Worm (Caenorhabditis elegans) whole organism, L3 larva: ENCODE measurements around the gene plc-1.

Experiments
- R02D3.7 ChIP-seq: fragments of 150-350 bp; optimal IDR thresholded peaks from 2 replicates; lab custom pipeline; 2014; ENCODE audit warnings: missing biosample characterization, missing genetic modification characterization
- aly-2 ChIP-seq: fragments of 150-350 bp; optimal IDR thresholded peaks from 2 replicates; lab custom pipeline; 2014; ENCODE audit warnings: missing biosample characterization, missing genetic modification characterization
- ama-1 ChIP-seq: fragments of 150-350 bp; optimal IDR thresholded peaks from 2 replicates; lab custom pipeline; 2018
- daf-12 ChIP-seq: fragments of 150-350 bp; optimal IDR thresholded peaks from 2 replicates; lab custom pipeline; 2014; ENCODE audit warnings: missing biosample characterization, missing genetic modification reagents, missing genetic modification characterization
- egl-27 ChIP-seq: sonication (generic microtip); optimal IDR thresholded peaks from 4 replicates; lab custom pipeline; 2017; ENCODE audit warnings: missing biosample characterization, missing genetic modification reagents, missing genetic modification characterization
- egl-5 ChIP-seq: fragments of 150-350 bp; optimal IDR thresholded peaks from 2 replicates; lab custom pipeline; 2017; ENCODE audit warnings: missing biosample characterization, missing genetic modification reagents, missing genetic modification characterization, inconsistent platforms
- elt-1 ChIP-seq: fragments of 150-350 bp; optimal IDR thresholded peaks from 2 replicates; lab custom pipeline; 2014; ENCODE audit warnings: missing biosample characterization, missing genetic modification characterization
- elt-2 ChIP-seq: sonication (generic microtip); optimal IDR thresholded peaks from 2 replicates; lab custom pipeline; 2016; ENCODE audit warnings: missing genetic modification reagents, mild to moderate bottlenecking, missing genetic modification characterization, missing compliant biosample characterization
- elt-3 ChIP-seq, 3 experiments: fragments of 150-350 bp in 1 of 3; sonication (generic microtip) in 2 of 3; optimal IDR thresholded peaks; 2 replicates in 2 of 3; 4 replicates in 1 of 3; lab custom pipeline; 2014 to 2017; ENCODE audit warnings: missing biosample characterization in 3 of 3, missing genetic modification characterization in 3 of 3
- eor-1 ChIP-seq, 2 experiments: fragments of 150-350 bp; optimal IDR thresholded peaks; 2 replicates each; lab custom pipeline; 2014 to 2018; ENCODE audit warnings: missing biosample characterization in 2 of 2, missing genetic modification characterization in 2 of 2
- fkh-10 ChIP-seq: sonication (generic microtip); optimal IDR thresholded peaks from 2 replicates; lab custom pipeline; 2017; ENCODE audit warnings: missing biosample characterization, missing genetic modification reagents, missing genetic modification characterization
- fkh-2 ChIP-seq: fragments of 150-350 bp; optimal IDR thresholded peaks from 2 replicates; lab custom pipeline; 2014; ENCODE audit warnings: missing biosample characterization, missing genetic modification reagents, missing genetic modification characterization
- fos-1 ChIP-seq: fragments of 150-350 bp; optimal IDR thresholded peaks from 2 replicates; lab custom pipeline; 2014; ENCODE audit warnings: missing biosample characterization, missing genetic modification characterization
- jun-1 ChIP-seq: fragments of 150-350 bp; optimal IDR thresholded peaks from 2 replicates; lab custom pipeline; 2014; ENCODE audit warnings: missing biosample characterization, missing genetic modification reagents, missing genetic modification characterization
- lin-15B ChIP-seq: fragments of 150-350 bp; optimal IDR thresholded peaks from 2 replicates; lab custom pipeline; 2014; ENCODE audit warnings: missing biosample characterization, missing genetic modification characterization
- lin-39 ChIP-seq: fragments of 150-350 bp; optimal IDR thresholded peaks from 2 replicates; lab custom pipeline; 2018; ENCODE audit warnings: missing biosample characterization, missing genetic modification reagents, missing genetic modification characterization
- lsy-12 ChIP-seq: sonication (generic microtip); optimal IDR thresholded peaks from 2 replicates; lab custom pipeline; 2016; ENCODE audit warnings: mild to moderate bottlenecking, missing genetic modification characterization, missing compliant biosample characterization
- mdl-1 ChIP-seq: fragments of 150-350 bp; optimal IDR thresholded peaks from 2 replicates; lab custom pipeline; 2014; ENCODE audit warnings: missing biosample characterization, missing genetic modification characterization
- nfya-1 ChIP-seq: sonication (generic microtip); optimal IDR thresholded peaks from 2 replicates; lab custom pipeline; 2017; ENCODE audit warnings: missing genetic modification characterization, mild to moderate bottlenecking, missing compliant biosample characterization, antibody characterized with exemption, moderate library complexity; ENCODE audit not compliant: insufficient read depth
- nhr-11 ChIP-seq: fragments of 150-350 bp; optimal IDR thresholded peaks from 2 replicates; lab custom pipeline; 2014; ENCODE audit warnings: missing biosample characterization, missing genetic modification characterization
- nhr-23 ChIP-seq: fragments of 150-350 bp; optimal IDR thresholded peaks from 2 replicates; lab custom pipeline; 2014; ENCODE audit warnings: missing biosample characterization, missing genetic modification reagents, missing genetic modification characterization
- nhr-237 ChIP-seq: fragments of 150-350 bp; optimal IDR thresholded peaks from 2 replicates; lab custom pipeline; 2014; ENCODE audit warnings: missing biosample characterization, missing genetic modification characterization
- nhr-43 ChIP-seq: sonication (generic microtip); optimal IDR thresholded peaks from 2 replicates; lab custom pipeline; 2016; ENCODE audit warnings: mild to moderate bottlenecking, missing genetic modification characterization, missing compliant biosample characterization; ENCODE audit not compliant: poor library complexity, severe bottlenecking
- nhr-67 ChIP-seq: fragments of 150-350 bp; optimal IDR thresholded peaks from 2 replicates; lab custom pipeline; 2014; ENCODE audit warnings: missing biosample characterization, missing genetic modification characterization
- nhr-77 ChIP-seq: fragments of 150-350 bp; optimal IDR thresholded peaks from 2 replicates; lab custom pipeline; 2014; ENCODE audit warnings: missing biosample characterization, missing genetic modification characterization
- pha-4 ChIP-seq: fragments of 150-350 bp; optimal IDR thresholded peaks from 2 replicates; lab custom pipeline; 2014; ENCODE audit warnings: missing biosample characterization, missing genetic modification reagents, missing genetic modification characterization
- pqm-1 ChIP-seq: fragments of 150-350 bp; optimal IDR thresholded peaks from 2 replicates; lab custom pipeline; 2017; ENCODE audit warnings: missing biosample characterization, missing genetic modification characterization, inconsistent platforms
- sea-2 ChIP-seq: fragments of 150-350 bp; sonication (generic microtip); optimal IDR thresholded peaks from 4 replicates; lab custom pipeline; 2014; ENCODE audit warnings: missing biosample characterization, missing genetic modification reagents, missing genetic modification characterization
- skn-1 ChIP-seq: fragments of 150-350 bp; optimal IDR thresholded peaks from 2 replicates; lab custom pipeline; 2014; ENCODE audit warnings: missing biosample characterization, missing genetic modification characterization
- snpc-4 ChIP-seq: fragments of 150-350 bp; optimal IDR thresholded peaks from 2 replicates; lab custom pipeline; 2014; ENCODE audit warnings: missing biosample characterization, missing genetic modification characterization
- tbx-2 ChIP-seq: sonication (generic microtip); optimal IDR thresholded peaks from 2 replicates; lab custom pipeline; 2016; ENCODE audit warnings: mild to moderate bottlenecking, missing genetic modification characterization, missing compliant biosample characterization
- unc-39 ChIP-seq: sonication (generic microtip); optimal IDR thresholded peaks from 4 replicates; lab custom pipeline; 2017; ENCODE audit warnings: missing biosample characterization, missing genetic modification characterization
- ztf-11 ChIP-seq: fragments of 150-350 bp; optimal IDR thresholded peaks from 2 replicates; lab custom pipeline; 2014; ENCODE audit warnings: missing biosample characterization, missing genetic modification characterization
- ztf-4 ChIP-seq: fragments of 150-350 bp; optimal IDR thresholded peaks from 2 replicates; lab custom pipeline; 2014; ENCODE audit warnings: missing biosample characterization, missing genetic modification characterization

The plc-1 gene

DNA sequence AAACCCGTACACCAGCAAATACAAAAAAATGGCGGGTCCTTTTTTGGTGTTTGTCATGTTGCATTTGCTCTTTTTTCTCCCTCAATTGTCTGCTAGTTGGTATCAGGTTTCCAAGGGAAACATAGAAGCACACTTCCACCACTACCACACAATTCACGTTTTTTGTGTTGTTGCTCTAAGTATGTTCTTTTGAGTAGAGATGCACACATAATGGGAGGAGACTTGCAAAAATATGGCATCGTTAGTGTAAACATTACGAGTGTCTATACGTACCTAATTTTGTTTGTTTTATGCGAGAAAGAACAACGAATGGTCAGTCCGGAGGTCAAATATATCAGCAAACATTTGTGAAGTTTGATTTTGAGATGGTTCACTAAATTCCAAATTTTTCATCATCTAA, 68.5 kb downstream of the plc-1 start:
- TF ChIP-seq daf-12 (tag; lab: Kevin White, UChicago) (no peak), pha-4 (tag; lab: Kevin White, UChicago) (peak; percentile 88)
- TF ChIP-seq, all 47 proteins: peak for 1

DNA sequence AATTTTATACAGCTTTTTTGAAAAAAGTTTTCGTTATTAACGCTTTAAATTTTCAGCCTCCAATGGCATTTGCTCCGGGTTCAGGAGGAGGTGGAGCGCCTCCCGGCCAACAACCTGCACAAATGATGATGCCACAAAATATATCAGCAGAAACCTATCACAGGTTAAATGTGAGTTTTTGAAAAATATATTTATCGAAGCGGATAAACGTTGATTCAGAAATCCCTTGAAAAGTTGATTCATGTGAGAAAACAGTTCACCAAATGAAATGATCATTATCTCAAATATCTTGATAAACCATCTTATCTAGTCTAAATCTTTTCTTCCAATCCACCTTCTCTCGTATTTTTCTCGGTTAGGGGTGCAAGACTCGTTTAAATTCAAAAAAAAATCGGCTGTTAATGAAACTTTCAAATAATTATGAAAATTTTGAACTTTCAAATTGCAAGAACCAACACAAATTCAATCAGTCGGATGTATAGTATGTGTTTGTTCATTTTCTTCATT, 69.2 kb downstream of the plc-1 start, which contains the start of gene sma-9:
Gene sma-9, plus strand, starts transcription at position 51 of the 507 bp plus-strand sequence.
- TF ChIP-seq nhr-23 (tag; lab: Kevin White, UChicago), result peak; percentile 38
- no peak for TF ChIP-seq elt-2
- TF ChIP-seq elt-1 (tag; lab: Kevin White, UChicago), result peak; percentile 98

DNA sequence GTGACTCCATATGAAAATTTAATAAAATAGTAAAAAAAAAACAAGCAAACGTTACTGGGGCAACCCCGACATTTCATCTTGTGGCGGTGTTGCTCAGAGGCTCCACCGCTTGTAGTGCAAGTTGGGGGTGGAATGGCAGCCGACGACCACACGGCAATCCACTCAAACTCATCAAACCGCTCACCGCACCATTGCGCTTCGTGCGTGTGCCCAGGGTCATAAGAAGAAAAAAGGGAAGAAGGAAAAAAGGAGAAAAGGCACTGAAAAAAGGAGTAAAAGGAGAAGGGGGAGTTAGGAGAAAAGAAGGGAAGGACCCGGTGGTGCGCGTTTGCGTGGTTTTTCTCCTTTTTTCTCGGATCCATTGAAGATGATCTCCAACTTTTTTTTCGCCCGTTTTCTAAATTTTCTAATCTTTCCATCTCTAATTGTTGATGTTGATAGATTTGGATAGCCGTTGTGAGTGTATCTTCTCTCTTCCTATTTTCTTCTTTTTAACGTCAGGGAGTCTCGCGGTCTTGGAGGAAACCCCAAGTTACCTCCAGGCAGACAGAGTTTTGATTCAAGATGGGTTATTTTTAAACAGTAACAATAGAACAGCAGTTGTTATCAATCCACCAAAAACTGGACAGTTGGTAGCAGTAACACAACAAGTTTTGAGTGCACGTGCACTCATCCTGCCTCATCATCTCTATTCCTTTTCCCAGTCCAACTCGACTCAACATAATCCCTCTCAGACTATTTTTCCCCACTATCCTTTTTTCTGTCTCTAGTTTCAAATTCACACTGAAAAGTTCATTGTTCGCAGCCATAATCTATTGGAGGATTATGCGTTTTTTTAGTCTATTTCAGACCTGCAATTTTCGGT, 69.9 kb downstream of the plc-1 start:
- no peak for TF ChIP-seq sea-2 (GFP tag; lab: Kevin White, UChicago)
- TF ChIP-seq aly-2 (tag; lab: Kevin White, UChicago), result no peak
- no peak for TF ChIP-seq skn-1 (tag; lab: Kevin White, UChicago)
- peak; percentile 29 for TF ChIP-seq nhr-11 (tag; lab: Kevin White, UChicago)
- TF ChIP-seq nfya-1 (tag; lab: Kevin White, UChicago), result peak; percentile 43
- TF ChIP-seq fkh-2 (tag; lab: Kevin White, UChicago), result no peak
- TF ChIP-seq elt-1 (tag; lab: Kevin White, UChicago), result peak; percentile 84
- TF ChIP-seq fos-1 (tag; lab: Kevin White, UChicago), result no peak
- no peak for TF ChIP-seq nhr-43 (tag; lab: Kevin White, UChicago)
- no peak for TF ChIP-seq mdl-1
- TF ChIP-seq fkh-10 (GFP tag; lab: Kevin White, UChicago), result no peak
- no peak for TF ChIP-seq unc-39
- TF ChIP-seq jun-1 (tag; lab: Kevin White, UChicago), result no peak
- peak; percentile 63 for TF ChIP-seq snpc-4 (tag; lab: Kevin White, UChicago)
- TF ChIP-seq nhr-237, result no peak
- TF ChIP-seq egl-27, result no peak
- TF ChIP-seq daf-12 (tag; lab: Kevin White, UChicago), result no peak

DNA sequence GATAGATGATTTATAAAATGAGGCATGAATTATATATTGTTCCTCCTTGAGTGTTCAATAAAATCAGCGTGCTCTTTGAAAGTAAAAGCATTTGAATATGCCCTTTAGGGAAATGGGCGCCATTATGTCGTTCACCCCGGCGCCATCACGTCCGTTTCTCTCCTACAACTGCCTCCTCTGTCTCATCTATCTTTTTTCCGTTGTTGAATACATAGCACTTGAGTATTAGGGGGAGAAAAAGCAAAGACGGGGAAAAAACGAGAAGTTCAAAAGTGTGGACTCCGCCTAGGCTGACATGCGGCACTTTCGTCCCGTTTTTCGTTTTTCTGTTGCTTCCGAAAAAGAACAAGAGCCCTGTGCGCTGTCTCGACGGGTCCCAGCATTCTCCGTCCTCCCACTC, 70.8 kb downstream of the plc-1 start:
- TF ChIP-seq lin-39 (tag; lab: Kevin White, UChicago), result peak; percentile 28
- peak; percentile 36 for TF ChIP-seq nfya-1 (tag; lab: Kevin White, UChicago)
- TF ChIP-seq lsy-12 (tag; lab: Kevin White, UChicago), result peak; percentile 16
- no peak for TF ChIP-seq R02D3.7 (tag; lab: Kevin White, UChicago)
- TF ChIP-seq elt-1 (tag; lab: Kevin White, UChicago), result peak; percentile 31
- TF ChIP-seq pqm-1 (tag; lab: Kevin White, UChicago), result peak; percentile 49
- TF ChIP-seq daf-12 (tag; lab: Kevin White, UChicago), result no peak
- peak; percentile 5 for TF ChIP-seq pha-4 (tag; lab: Kevin White, UChicago)
- TF ChIP-seq sea-2 (GFP tag; lab: Kevin White, UChicago), result no peak
- no peak for TF ChIP-seq egl-5 (tag; lab: Kevin White, UChicago)
- TF ChIP-seq elt-2, result peak; percentile 21
- TF ChIP-seq, all 47 proteins: peak for 7

DNA sequence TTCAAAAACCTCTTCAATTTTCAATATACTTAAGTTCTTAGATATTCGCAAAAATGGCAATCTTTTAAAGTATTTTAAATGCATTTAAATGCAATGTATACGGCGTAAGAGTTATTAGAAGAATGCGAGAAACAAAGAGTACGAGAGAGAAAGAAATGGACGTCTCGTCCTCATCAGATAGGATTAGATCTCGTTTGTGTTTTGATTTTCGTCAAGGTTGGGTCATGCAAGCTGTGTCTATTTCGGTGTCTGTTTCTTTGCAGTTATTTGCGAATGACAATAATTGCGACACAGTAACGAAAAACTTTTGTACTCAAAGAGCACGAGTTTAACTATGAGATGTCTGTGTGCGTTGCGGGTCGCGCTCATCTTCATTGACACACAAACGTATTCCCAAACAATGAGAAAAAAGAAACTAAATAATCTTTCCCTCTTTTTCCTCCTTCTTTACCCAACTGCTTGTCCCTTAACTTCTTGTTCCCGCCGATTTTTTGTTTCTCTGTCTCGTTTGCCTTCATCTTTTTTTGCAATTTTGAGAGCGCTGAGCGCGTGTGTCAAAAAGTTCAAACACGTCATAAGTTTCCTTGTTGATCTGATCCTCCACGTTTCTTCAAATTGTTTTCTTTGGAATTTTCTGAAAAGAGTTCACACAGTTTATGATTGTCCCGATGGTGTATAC, 71.3 kb downstream of the plc-1 start:
- TF ChIP-seq elt-1 (tag; lab: Kevin White, UChicago) (peak; percentile 62), nhr-23 (tag; lab: Kevin White, UChicago) (peak; percentile 32), elt-2 (no peak), pha-4 (tag; lab: Kevin White, UChicago) (peak; percentile 92)

DNA sequence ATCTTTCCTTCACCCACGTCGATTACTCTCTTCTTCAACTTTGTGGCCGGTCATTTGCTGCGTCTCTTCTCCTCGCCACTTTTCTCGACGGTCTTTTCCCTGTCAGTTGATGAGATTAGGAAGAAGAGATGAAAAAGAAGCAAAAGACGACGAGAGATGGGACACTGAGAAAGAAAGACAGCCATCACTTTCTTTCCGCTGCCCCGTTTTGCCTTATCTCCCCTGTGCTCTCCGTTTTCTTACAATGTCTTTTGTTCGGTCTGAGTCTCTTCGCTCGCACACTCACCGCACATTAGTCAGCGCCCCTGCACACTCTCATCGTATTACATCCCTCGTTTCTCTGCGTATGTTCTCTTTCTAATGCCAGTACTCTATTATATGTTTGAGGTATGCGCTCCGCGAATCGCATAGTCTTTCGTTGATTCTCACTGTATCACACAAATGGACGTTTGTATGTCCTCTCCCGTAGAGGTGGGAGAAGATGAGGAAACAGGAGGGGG, 72.3 kb downstream of the plc-1 start:
- TF ChIP-seq nhr-237, result no peak
- peak in 2 of 3 experiments; percentile 68 to 85 for TF ChIP-seq elt-3 (tag; optimal IDR thresholded peaks at IDR 0.05; lab: Kevin White, UChicago)
- peak; percentile 95 for TF ChIP-seq elt-2
- peak; percentile 74 for TF ChIP-seq fos-1 (tag; lab: Kevin White, UChicago)
- TF ChIP-seq tbx-2, result peak; percentile 94
- TF ChIP-seq jun-1 (tag; lab: Kevin White, UChicago), result peak; percentile 97
- peak; percentile 97 for TF ChIP-seq egl-5 (tag; lab: Kevin White, UChicago)
- peak; percentile 74 for TF ChIP-seq snpc-4 (tag; lab: Kevin White, UChicago)
- peak; percentile 56 for TF ChIP-seq lin-15B (tag; lab: Kevin White, UChicago)
- TF ChIP-seq R02D3.7 (tag; lab: Kevin White, UChicago), result peak; percentile 77
- TF ChIP-seq ztf-4 (tag; lab: Kevin White, UChicago), result peak; percentile 35
- peak; percentile 92 for TF ChIP-seq pqm-1 (tag; lab: Kevin White, UChicago)
- peak; percentile 92 for TF ChIP-seq egl-27
- peak; percentile 98 for TF ChIP-seq pha-4 (tag; lab: Kevin White, UChicago)
- peak; percentile 85 for TF ChIP-seq lsy-12 (tag; lab: Kevin White, UChicago)
- peak; percentile 96 for TF ChIP-seq nhr-23 (tag; lab: Kevin White, UChicago)
- peak; percentile 91 for TF ChIP-seq mdl-1
- TF ChIP-seq eor-1 (tag; optimal IDR thresholded peaks at IDR 0.05; lab: Kevin White, UChicago), result peak in 1 of 2 experiments; percentile 54
- TF ChIP-seq nhr-77 (tag; lab: Kevin White, UChicago), result peak; percentile 88
- peak; percentile 85 for TF ChIP-seq nhr-43 (tag; lab: Kevin White, UChicago)
- no peak for TF ChIP-seq nhr-67 (tag; lab: Kevin White, UChicago)
- no peak for TF ChIP-seq ztf-11 (tag; lab: Kevin White, UChicago)
- TF ChIP-seq ama-1, result peak; percentile 43
